Worm (Caenorhabditis elegans) whole organism, L3 larva: ENCODE results near the gene C54F6.3.

Experiments
- ZK546.5 ChIP-seq: sonication (generic microtip); optimal IDR thresholded peaks from 2 replicates; lab custom pipeline; 2017; ENCODE audit warnings: missing biosample characterization, missing genetic modification characterization
- ceh-16 ChIP-seq: sonication (generic microtip); optimal IDR thresholded peaks from 2 replicates; lab custom pipeline; 2017; ENCODE audit warnings: missing biosample characterization, missing genetic modification characterization
- daf-12 ChIP-seq: fragments of 150-350 bp; optimal IDR thresholded peaks from 2 replicates; lab custom pipeline; 2014; ENCODE audit warnings: missing biosample characterization, missing genetic modification reagents, missing genetic modification characterization
- egl-27 ChIP-seq: sonication (generic microtip); optimal IDR thresholded peaks from 4 replicates; lab custom pipeline; 2017; ENCODE audit warnings: missing biosample characterization, missing genetic modification reagents, missing genetic modification characterization
- egl-5 ChIP-seq: fragments of 150-350 bp; optimal IDR thresholded peaks from 2 replicates; lab custom pipeline; 2017; ENCODE audit warnings: missing biosample characterization, missing genetic modification reagents, missing genetic modification characterization, inconsistent platforms
- elt-2 ChIP-seq: sonication (generic microtip); optimal IDR thresholded peaks from 2 replicates; lab custom pipeline; 2016; ENCODE audit warnings: missing genetic modification reagents, mild to moderate bottlenecking, missing genetic modification characterization, missing compliant biosample characterization
- elt-3 ChIP-seq, 3 experiments: fragments of 150-350 bp in 1 of 3; sonication (generic microtip) in 2 of 3; optimal IDR thresholded peaks; 2 replicates in 2 of 3; 4 replicates in 1 of 3; lab custom pipeline; 2014 to 2017; ENCODE audit warnings: missing biosample characterization in 3 of 3, missing genetic modification characterization in 3 of 3
- fos-1 ChIP-seq: fragments of 150-350 bp; optimal IDR thresholded peaks from 2 replicates; lab custom pipeline; 2014; ENCODE audit warnings: missing biosample characterization, missing genetic modification characterization
- mml-1 ChIP-seq: fragments of 150-350 bp; sonication (generic microtip); optimal IDR thresholded peaks from 3 replicates; lab custom pipeline; 2014; ENCODE audit warnings: missing biosample characterization, missing genetic modification characterization
- nhr-12 ChIP-seq: fragments of 150-350 bp; optimal IDR thresholded peaks from 2 replicates; lab custom pipeline; 2014; ENCODE audit warnings: missing biosample characterization, missing genetic modification characterization
- snpc-4 ChIP-seq: fragments of 150-350 bp; optimal IDR thresholded peaks from 2 replicates; lab custom pipeline; 2014; ENCODE audit warnings: missing biosample characterization, missing genetic modification characterization
- tbx-2 ChIP-seq: sonication (generic microtip); optimal IDR thresholded peaks from 2 replicates; lab custom pipeline; 2016; ENCODE audit warnings: mild to moderate bottlenecking, missing genetic modification characterization, missing compliant biosample characterization
- unc-39 ChIP-seq: sonication (generic microtip); optimal IDR thresholded peaks from 4 replicates; lab custom pipeline; 2017; ENCODE audit warnings: missing biosample characterization, missing genetic modification characterization
- zag-1 ChIP-seq: fragments of 150-350 bp; optimal IDR thresholded peaks from 2 replicates; lab custom pipeline; 2014; ENCODE audit warnings: missing biosample characterization, missing genetic modification characterization

DNA sequence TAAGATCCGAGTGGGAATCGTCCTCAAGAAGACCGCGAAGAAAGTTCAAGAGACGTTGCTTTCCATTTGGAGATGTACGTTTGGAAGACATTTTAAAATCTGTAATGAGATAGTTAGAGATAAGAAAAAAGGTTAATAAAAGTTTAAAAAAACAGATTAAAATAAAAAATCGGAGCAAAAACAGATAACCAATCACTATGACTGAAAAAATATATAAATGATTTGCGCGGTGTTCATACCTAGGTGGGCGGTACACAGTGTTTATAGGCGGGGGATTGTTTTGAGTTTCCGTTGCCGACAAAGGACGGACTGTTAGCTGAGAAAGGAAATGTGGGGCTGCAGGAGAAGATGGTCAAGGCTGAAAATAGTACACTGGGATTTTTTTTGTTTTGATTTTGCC, 25.6 kb downstream of the C54F6.3 start, which contains the start of gene ets-7:
- TF ChIP-seq egl-27, result no peak
- TF ChIP-seq egl-5 (tag; lab: Kevin White, UChicago), result no peak
- TF ChIP-seq fos-1 (tag; lab: Kevin White, UChicago), result no peak
- TF ChIP-seq zag-1, result no peak
- TF ChIP-seq elt-3 (tag; optimal IDR thresholded peaks at IDR 0.05; lab: Kevin White, UChicago), result no peak
- TF ChIP-seq nhr-12 (tag; lab: Kevin White, UChicago), result no peak
- TF ChIP-seq tbx-2 (tag; lab: Kevin White, UChicago), result no peak
- no peak for TF ChIP-seq daf-12
- no peak for TF ChIP-seq mml-1 (tag; lab: Kevin White, UChicago)
- TF ChIP-seq ZK546.5 (tag; lab: Kevin White, UChicago), result no peak
- no peak for TF ChIP-seq elt-2 (tag; lab: Kevin White, UChicago)
- no peak for TF ChIP-seq ceh-16 (tag; lab: Kevin White, UChicago)
- no peak for TF ChIP-seq snpc-4 (tag; lab: Kevin White, UChicago)
- no peak for TF ChIP-seq unc-39 (tag; lab: Kevin White, UChicago)
